Fruit fly (Drosophila melanogaster) whole organism, pupa: ENCODE data around the gene Atet.

Experiments used
- CG12605 ChIP-seq: fragments of 200-800 bp; sonication (Bioruptor generic); IDR thresholded peaks from 2 replicates; pipeline ENCODE4 v1.3.6; 2022; ENCODE audit warnings: missing biosample characterization, missing genetic modification characterization
- CG17806 ChIP-seq: fragments of 200-800 bp; sonication (Bioruptor generic); optimal IDR thresholded peaks from 2 replicates; lab custom pipeline; 2018; ENCODE audit warnings: missing biosample characterization, mild to moderate bottlenecking, missing genetic modification characterization, moderate library complexity
- CG34367 ChIP-seq: fragments of 200-800 bp; sonication (Bioruptor generic); optimal IDR thresholded peaks from 2 replicates; lab custom pipeline; 2018; ENCODE audit warnings: missing biosample characterization, mild to moderate bottlenecking, missing genetic modification characterization
- CG8301 ChIP-seq: fragments of 200-800 bp; sonication (Bioruptor generic); optimal IDR thresholded peaks from 2 replicates; lab custom pipeline; 2018; ENCODE audit warnings: missing biosample characterization, mild to moderate bottlenecking, missing genetic modification characterization
- gl ChIP-seq: fragments of 200-800 bp; sonication (Bioruptor generic); optimal IDR thresholded peaks from 2 replicates; lab custom pipeline; 2018; ENCODE audit warnings: missing biosample characterization, mild to moderate bottlenecking, missing genetic modification characterization

dm6 chr2L:4366652-4367051 is 32.9 kb downstream of the Atet start:
- TF ChIP-seq gl (tag; lab: Kevin White, UChicago) (no peak), CG17806 (tag; lab: Kevin White, UChicago) (no peak), CG12605 (GFP tag; lab: Robert Waterston, UW) (no peak), CG8301 (tag; lab: Kevin White, UChicago) (no peak), CG34367 (no peak)
